Worm (Caenorhabditis elegans) whole organism, L4/young adult: ENCODE results near the gene bath-7.

Experiments used
- dao-5 ChIP-seq: sonication (generic microtip); optimal IDR thresholded peaks from 2 replicates; lab custom pipeline; 2016; ENCODE audit warnings: missing genotype, missing genetic modification characterization, moderate library complexity, missing compliant biosample characterization
- him-1 ChIP-seq: sonication (generic microtip); optimal IDR thresholded peaks from 2 replicates; lab custom pipeline; 2016; ENCODE audit warnings: missing genotype, missing genetic modification reagents, missing genetic modification characterization, missing compliant biosample characterization

DNA sequence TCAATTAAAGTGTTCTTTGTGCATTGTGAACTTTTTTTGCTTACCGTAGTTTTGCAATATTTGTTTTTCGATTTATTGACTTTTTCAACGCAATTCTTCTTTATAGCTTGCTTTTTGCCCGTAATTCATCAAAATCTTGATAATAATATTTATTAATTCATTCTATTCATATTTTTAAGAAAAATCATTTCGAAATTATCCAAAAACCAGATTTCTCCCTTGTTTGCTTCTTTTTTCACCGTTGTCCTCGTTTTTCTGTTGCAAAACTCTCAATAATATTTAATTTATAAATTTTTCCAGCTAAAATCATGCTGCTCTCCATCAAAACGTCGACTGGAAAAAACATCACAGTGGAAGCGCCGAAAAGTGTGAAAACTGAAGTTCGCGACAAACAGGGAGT is 3.5 kb upstream of the bath-7 start, which contains the start of gene F52C6.3:
- TF ChIP-seq dao-5 (tag; lab: Kevin White, UChicago) = no peak
- TF ChIP-seq him-1 = no peak
